Worm (Caenorhabditis elegans) whole organism, young adult: Measurements from ENCODE around the gene rgs-7.
A peak's percentile ranks its signal among the peaks of the same experiment; 100 is the strongest.

Source experiments
- B0261.1 ChIP-seq: sonication (generic microtip); optimal IDR thresholded peaks from 2 replicates; lab custom pipeline; 2016; ENCODE audit warnings: mild to moderate bottlenecking, missing genetic modification characterization, moderate library complexity, missing compliant biosample characterization
- F23B12.7 ChIP-seq: sonication (generic microtip); optimal IDR thresholded peaks from 2 replicates; lab custom pipeline; 2017; ENCODE audit warnings: missing genetic modification characterization, mild to moderate bottlenecking, missing compliant biosample characterization, antibody characterized with exemption, moderate library complexity; ENCODE audit not compliant: insufficient read depth
- F33H1.4 ChIP-seq: fragments of 200-800 bp; sonication (Bioruptor generic); IDR thresholded peaks from 2 replicates; pipeline ENCODE4 v1.3.6; 2022; ENCODE audit warnings: missing genetic modification reagents, missing genetic modification characterization, missing compliant biosample characterization
- F49E8.2 ChIP-seq: sonication (generic microtip); optimal IDR thresholded peaks from 3 replicates; lab custom pipeline; 2017; ENCODE audit warnings: missing genetic modification characterization, mild to moderate bottlenecking, missing compliant biosample characterization, antibody characterized with exemption, moderate library complexity; ENCODE audit not compliant: insufficient read depth
- F52B5.7 ChIP-seq: sonication (generic microtip); optimal IDR thresholded peaks from 2 replicates; lab custom pipeline; 2016; ENCODE audit warnings: mild to moderate bottlenecking, missing genetic modification characterization, missing compliant biosample characterization
- K11D2.4 ChIP-seq: fragments of 200-800 bp; sonication (Bioruptor generic); IDR thresholded peaks from 2 replicates; pipeline ENCODE4 v1.3.6; 2022; ENCODE audit warnings: missing genetic modification reagents, missing genetic modification characterization, missing compliant biosample characterization
- K12H6.12 ChIP-seq: fragments of 200-800 bp; sonication (Bioruptor generic); optimal IDR thresholded peaks from 2 replicates; lab custom pipeline; 2018; ENCODE audit warnings: mild to moderate bottlenecking, missing genetic modification characterization, missing compliant biosample characterization
- T26A5.8 ChIP-seq: sonication (generic microtip); optimal IDR thresholded peaks from 2 replicates; lab custom pipeline; 2016; ENCODE audit warnings: missing genetic modification characterization, missing compliant biosample characterization
- Y53F4B.3 ChIP-seq: fragments of 200-800 bp; sonication (Bioruptor generic); IDR thresholded peaks from 2 replicates; pipeline ENCODE4 v1.3.6; 2022; ENCODE audit warnings: missing genetic modification reagents, missing genetic modification characterization, missing compliant biosample characterization
- akir-1 ChIP-seq: fragments of 200-800 bp; sonication (Bioruptor generic); optimal IDR thresholded peaks from 2 replicates; lab custom pipeline; 2018; ENCODE audit warnings: mild to moderate bottlenecking, missing genetic modification characterization, moderate library complexity, missing compliant biosample characterization
- ama-1 ChIP-seq, 3 experiments: fragments of 150-350 bp in 1 of 3; sonication (generic microtip) in 2 of 3; optimal IDR thresholded peaks; 2 replicates each; lab custom pipeline; 2014 to 2018; ENCODE audit warnings: missing biosample characterization in 2 of 3, missing genetic modification characterization in 2 of 3, missing genetic modification reagents in 2 of 3
- bed-1 ChIP-seq: fragments of 200-800 bp; sonication (Bioruptor generic); IDR thresholded peaks from 2 replicates; pipeline ENCODE4 v1.3.6; 2022; ENCODE audit warnings: missing genetic modification reagents, missing genetic modification characterization, missing compliant biosample characterization
- cebp-1 ChIP-seq, 2 experiments: fragments of 200-800 bp in 1 of 2; sonication (Bioruptor generic) in 1 of 2; sonication (generic microtip) in 1 of 2; IDR thresholded peaks in 1 of 2; optimal IDR thresholded peaks in 1 of 2; 2 replicates each; pipeline versions ENCODE4 v1.3.6 to Lab custom; 2017 to 2022; ENCODE audit warnings: missing compliant biosample characterization in 2 of 2, missing genetic modification characterization in 2 of 2, mild to moderate bottlenecking in 1 of 2, missing genetic modification reagents in 1 of 2, moderate library complexity in 1 of 2
- ceh-27 ChIP-seq: fragments of 200-800 bp; sonication (Bioruptor generic); optimal IDR thresholded peaks from 2 replicates; lab custom pipeline; 2018; ENCODE audit warnings: mild to moderate bottlenecking, missing genetic modification characterization, moderate library complexity, missing compliant biosample characterization
- dox-1 ChIP-seq: fragments of 200-800 bp; sonication (Bioruptor generic); IDR thresholded peaks from 2 replicates; pipeline ENCODE4 v1.3.6; 2022; ENCODE audit warnings: missing genetic modification reagents, missing genetic modification characterization, missing compliant biosample characterization
- dpl-1 ChIP-seq: fragments of 150-350 bp; optimal IDR thresholded peaks from 2 replicates; lab custom pipeline; 2014; ENCODE audit warnings: missing biosample characterization, missing genetic modification reagents, missing genetic modification characterization
- ets-4 ChIP-seq: fragments of 200-800 bp; sonication (Bioruptor generic); optimal IDR thresholded peaks from 2 replicates; lab custom pipeline; 2018; ENCODE audit warnings: mild to moderate bottlenecking, missing genetic modification characterization, missing compliant biosample characterization
- fkh-3 ChIP-seq: sonication (generic microtip); optimal IDR thresholded peaks from 2 replicates; lab custom pipeline; 2016; ENCODE audit warnings: mild to moderate bottlenecking, missing genetic modification characterization, missing compliant biosample characterization
- hlh-12 ChIP-seq: sonication (generic microtip); optimal IDR thresholded peaks from 2 replicates; lab custom pipeline; 2016; ENCODE audit warnings: missing genetic modification characterization, missing compliant biosample characterization
- let-607 ChIP-seq, 2 experiments: fragments of 200-800 bp in 1 of 2; sonication (Bioruptor generic) in 1 of 2; sonication (generic microtip) in 1 of 2; optimal IDR thresholded peaks; 2 replicates each; lab custom pipeline; 2016 to 2018; ENCODE audit warnings: mild to moderate bottlenecking in 2 of 2, missing compliant biosample characterization in 2 of 2, missing genetic modification characterization in 2 of 2, moderate library complexity in 2 of 2, missing genotype in 1 of 2
- lin-26 ChIP-seq: fragments of 200-800 bp; sonication (Bioruptor generic); IDR thresholded peaks from 2 replicates; pipeline ENCODE4 v1.3.6; 2022; ENCODE audit warnings: missing genetic modification reagents, missing genetic modification characterization, missing compliant biosample characterization
- lin-35 ChIP-seq, 3 experiments: fragments of 150-350 bp in 2 of 3; sonication (generic microtip) in 1 of 3; optimal IDR thresholded peaks; 2 replicates each; lab custom pipeline; 2014 to 2018; ENCODE audit warnings: missing biosample characterization in 3 of 3, missing genetic modification characterization in 3 of 3, missing genetic modification reagents in 3 of 3
- madf-3 ChIP-seq: fragments of 200-800 bp; sonication (Bioruptor generic); IDR thresholded peaks from 2 replicates; pipeline ENCODE4 v1.3.6; 2022; ENCODE audit warnings: missing genetic modification reagents, missing genetic modification characterization, missing compliant biosample characterization
- mcd-1 ChIP-seq: fragments of 200-800 bp; sonication (Bioruptor generic); IDR thresholded peaks from 2 replicates; pipeline ENCODE4 v1.3.6; 2022; ENCODE audit warnings: missing genetic modification reagents, missing genetic modification characterization, missing compliant biosample characterization
- nhr-80 ChIP-seq: sonication (generic microtip); optimal IDR thresholded peaks from 2 replicates; lab custom pipeline; 2016; ENCODE audit warnings: missing genetic modification characterization, missing compliant biosample characterization
- rec-8 ChIP-seq, 2 experiments: sonication (generic microtip); optimal IDR thresholded peaks; 2 replicates each; lab custom pipeline; 2016; ENCODE audit warnings: mild to moderate bottlenecking in 2 of 2, missing genetic modification characterization in 2 of 2, missing genetic modification reagents in 2 of 2, missing genotype in 2 of 2, missing biosample characterization in 1 of 2, missing compliant biosample characterization in 1 of 2, moderate library complexity in 1 of 2
- snpc-4 ChIP-seq, 5 experiments: fragments of 150-350 bp in 1 of 5; sonication (generic microtip) in 4 of 5; optimal IDR thresholded peaks; 2 replicates each; lab custom pipeline; 2014 to 2018; ENCODE audit warnings: missing genetic modification characterization in 5 of 5, missing biosample characterization in 3 of 5, antibody characterized with exemption in 2 of 5, mild to moderate bottlenecking in 2 of 5, missing compliant biosample characterization in 2 of 5, missing genotype in 2 of 5, moderate library complexity in 2 of 5, missing genetic modification reagents in 1 of 5
- ztf-28 ChIP-seq: fragments of 200-800 bp; sonication (Bioruptor generic); IDR thresholded peaks from 2 replicates; pipeline ENCODE4 v1.3.6; 2022; ENCODE audit warnings: missing genetic modification reagents, missing genetic modification characterization, missing compliant biosample characterization
- ztf-3 ChIP-seq: fragments of 200-800 bp; sonication (Bioruptor generic); optimal IDR thresholded peaks from 2 replicates; lab custom pipeline; 2018; ENCODE audit warnings: mild to moderate bottlenecking, missing genetic modification characterization, missing compliant biosample characterization

rgs-7 gene

DNA sequence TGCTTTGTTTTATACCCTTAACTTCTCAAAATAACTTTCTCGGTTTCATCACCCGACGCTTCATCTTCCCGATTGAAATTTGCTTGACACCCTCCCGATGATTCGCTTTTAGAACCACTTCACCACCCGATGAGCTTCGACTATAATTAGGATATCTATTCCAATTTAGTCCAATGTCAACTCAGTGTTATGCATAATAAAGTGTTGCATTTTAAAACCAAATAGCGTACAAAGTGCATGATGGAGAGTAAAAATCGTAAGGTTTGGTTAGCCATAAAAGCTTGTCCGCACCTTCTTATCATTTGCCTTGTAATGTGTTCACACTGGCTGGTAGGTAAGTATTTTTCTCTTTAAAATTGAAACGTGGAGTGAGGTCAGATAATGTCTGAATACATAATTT is 43.4 kb upstream of the rgs-7 start, which contains the start of gene C12D12.1:
Gene C12D12.1, plus strand, starts transcription at position 301 of the 400 bp plus-strand sequence.
- TF ChIP-seq lin-35 (GFP tag; optimal IDR thresholded peaks at IDR 0.05; lab: Kevin White, UChicago), result no peak
- TF ChIP-seq dpl-1 (GFP tag; lab: Kevin White, UChicago), result no peak

DNA sequence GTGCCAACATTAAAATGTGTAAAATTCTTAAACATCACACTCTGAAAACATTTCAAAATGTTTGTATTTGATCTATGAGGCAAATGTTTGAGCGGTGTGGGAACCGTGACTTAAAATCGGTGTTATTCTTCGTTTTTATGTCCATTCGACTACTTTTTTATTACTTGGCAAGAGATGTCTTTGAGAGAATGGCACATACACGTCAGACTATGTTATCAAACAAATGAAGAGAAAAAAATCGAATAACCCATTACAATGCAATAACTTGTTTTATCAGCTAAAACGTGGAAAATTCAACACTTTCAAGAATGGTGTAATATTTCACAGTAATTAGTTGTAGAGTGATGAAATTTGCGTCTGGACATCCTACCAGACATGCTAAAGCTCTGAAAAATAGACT is 42.5 kb upstream of the rgs-7 start:
- TF ChIP-seq B0261.1 (tag; lab: Kevin White, UChicago) (no peak), lin-26 (GFP tag; lab: Robert Waterston, UW) (no peak), F33H1.4 (GFP tag; lab: Robert Waterston, UW) (no peak), ztf-28 (GFP tag; lab: Robert Waterston, UW) (no peak), dpl-1 (GFP tag; lab: Kevin White, UChicago) (no peak), bed-1 (GFP tag; lab: Robert Waterston, UW) (no peak), ztf-3 (GFP tag; lab: Kevin White, UChicago) (no peak), madf-3 (no peak), ama-1 (optimal IDR thresholded peaks at IDR 0.05; lab: Kevin White, UChicago) (no peak), ama-1 (GFP tag; optimal IDR thresholded peaks at IDR 0.05; lab: Kevin White, UChicago) (no peak), Y53F4B.3 (GFP tag; lab: Robert Waterston, UW) (no peak), cebp-1 (GFP tag; IDR thresholded peaks at IDR 0.05; lab: Robert Waterston, UW) (no peak), cebp-1 (tag; optimal IDR thresholded peaks at IDR 0.05; lab: Kevin White, UChicago) (peak; percentile 22), nhr-80 (tag; lab: Kevin White, UChicago) (peak; percentile 23), K11D2.4 (GFP tag; lab: Robert Waterston, UW) (no peak)

DNA sequence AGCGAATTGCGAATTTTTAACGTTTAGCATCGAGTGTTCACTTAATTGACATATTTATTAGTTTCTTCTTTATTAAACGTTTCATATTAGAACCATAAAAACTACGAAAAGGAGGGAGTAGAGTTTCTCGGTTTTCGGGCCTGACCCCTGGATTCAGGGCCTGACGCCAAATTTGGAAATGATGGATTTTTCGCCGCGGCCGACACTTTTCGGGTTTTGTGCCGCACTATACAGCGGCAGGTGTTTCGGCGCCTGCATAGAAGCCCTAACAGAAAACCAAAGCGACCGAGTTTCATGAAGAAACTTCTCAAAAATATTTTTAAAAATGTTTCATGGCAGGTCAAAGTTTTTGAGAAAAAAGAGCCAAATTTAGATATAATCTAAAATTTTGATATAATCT is 42.0 kb upstream of the rgs-7 start:
- no peak for TF ChIP-seq K12H6.12 (tag; lab: Kevin White, UChicago)
- TF ChIP-seq snpc-4 (GFP tag; optimal IDR thresholded peaks at IDR 0.05; lab: Kevin White, UChicago), result peak; percentile 18
- peak in 2 of 4 experiments; percentile 64 to 78 for TF ChIP-seq snpc-4 (tag; optimal IDR thresholded peaks at IDR 0.05; lab: Kevin White, UChicago)

DNA sequence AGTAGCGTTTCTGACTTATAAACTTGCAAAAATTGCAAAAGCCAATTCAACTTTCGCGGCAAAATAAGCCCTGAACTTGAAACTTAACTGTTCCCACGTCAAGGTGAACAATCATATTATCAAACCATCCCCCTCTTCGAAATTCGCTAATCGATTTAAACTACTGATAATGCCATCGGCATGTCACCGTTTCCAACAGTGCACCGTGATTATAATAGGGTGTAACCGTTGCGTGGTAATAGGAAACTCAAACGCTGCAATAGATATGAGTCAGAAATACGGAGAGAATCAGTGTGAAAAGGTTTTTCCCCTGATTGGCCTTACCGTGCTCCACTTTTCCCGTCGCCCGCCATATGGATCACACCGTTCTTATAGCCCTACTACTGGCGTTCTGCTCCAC is 41.4 kb upstream of the rgs-7 start:
- TF ChIP-seq hlh-12 (tag; lab: Kevin White, UChicago) (no peak), ceh-27 (GFP tag; lab: Kevin White, UChicago) (no peak), Y53F4B.3 (GFP tag; lab: Robert Waterston, UW) (no peak), ets-4 (peak; percentile 57), rec-8 (tag; optimal IDR thresholded peaks at IDR 0.05; lab: Kevin White, UChicago) (no peak), F52B5.7 (no peak), cebp-1 (GFP tag; IDR thresholded peaks at IDR 0.05; lab: Robert Waterston, UW) (no peak), cebp-1 (tag; optimal IDR thresholded peaks at IDR 0.05; lab: Kevin White, UChicago) (peak; percentile 7), dox-1 (GFP tag; lab: Robert Waterston, UW) (peak; percentile 63; the same call in 1 of the 2 replicates), F23B12.7 (no peak), nhr-80 (tag; lab: Kevin White, UChicago) (peak; percentile 93), let-607 (tag; optimal IDR thresholded peaks at IDR 0.05; lab: Kevin White, UChicago) (peak; percentile 22 to 56), mcd-1 (GFP tag; lab: Robert Waterston, UW) (no peak), F49E8.2 (tag; lab: Kevin White, UChicago) (no peak)
- TF ChIP-seq, all 124 proteins: peak for 5

DNA sequence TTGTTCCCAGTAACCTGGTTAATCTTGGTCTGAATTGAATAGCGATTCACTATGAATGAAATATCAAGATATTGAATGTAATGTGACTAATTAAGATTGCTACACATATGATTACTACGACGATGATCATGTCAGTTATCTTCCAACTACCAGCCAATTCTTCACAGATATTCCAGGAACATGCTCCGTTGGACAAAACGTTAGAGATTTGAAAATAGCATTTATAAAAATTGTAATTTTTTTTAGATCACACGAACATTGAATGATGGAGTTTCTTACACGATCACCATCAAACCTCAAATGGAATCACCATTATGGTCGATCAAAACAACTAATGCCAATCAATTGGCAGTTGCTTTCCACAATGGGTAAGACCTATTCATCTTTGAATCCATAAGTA is 39.3 kb upstream of the rgs-7 start:
- no peak for TF ChIP-seq akir-1 (GFP tag; lab: Kevin White, UChicago)
- TF ChIP-seq T26A5.8 (tag; lab: Kevin White, UChicago), result no peak
- no peak for TF ChIP-seq fkh-3 (tag; lab: Kevin White, UChicago)
- TF ChIP-seq dpl-1 (GFP tag; lab: Kevin White, UChicago), result no peak
